Worm (Caenorhabditis elegans): Measurements from ENCODE around the gene F31F6.2.

ce11 chrX:14841030-14841429 lies 30.6 kb downstream of the F31F6.2 start:
- TF ChIP-seq ztf-11 (tag; optimal IDR thresholded peaks at IDR 0.05) (no peak), snpc-4 (tag; optimal IDR thresholded peaks at IDR 0.05) (peak; percentile 57), nhr-25 (tag; optimal IDR thresholded peaks at IDR 0.05) (peak; percentile 37), fos-1 (tag; optimal IDR thresholded peaks at IDR 0.05) (peak; percentile 97), unc-62 (GFP tag; optimal IDR thresholded peaks at IDR 0.05) (peak; percentile 5), nhr-237 (tag; optimal IDR thresholded peaks at IDR 0.05) (no peak), ztf-4 (tag; optimal IDR thresholded peaks at IDR 0.05) (peak; percentile 78), ama-1 (optimal IDR thresholded peaks at IDR 0.05) (peak; percentile 39), unc-39 (tag; optimal IDR thresholded peaks at IDR 0.05) (peak; percentile 3)

Measured in whole organism, L2 larva.